Fruit fly (Drosophila melanogaster): Measurements from ENCODE around the gene CG10237.

- no peak for TF ChIP-seq Dll (optimal IDR thresholded peaks at IDR 0.05)
- TF ChIP-seq psq (optimal IDR thresholded peaks at IDR 0.05) = no peak
- TF ChIP-seq CG8478 (optimal IDR thresholded peaks at IDR 0.05) = no peak
- no peak for TF ChIP-seq EcR (GFP tag; optimal IDR thresholded peaks at IDR 0.05)
Measured at dm6 chr2L:19393703-19394210, 48.8 kb downstream of the CG10237 start, which contains the start of gene CG31798.
